Fruit fly (Drosophila melanogaster) whole organism, embryonic: Measurements from ENCODE around the gene sick.

ENCODE experiments used
- Asciz ChIP-seq: fragments of 200-800 bp; sonication (Bioruptor generic); optimal IDR thresholded peaks from 2 replicates; lab custom pipeline; 2017; ENCODE audit warnings: missing biosample characterization, mild to moderate bottlenecking, missing genetic modification characterization, missing genetic modification reagents
- Atf6 ChIP-seq: fragments of 200-800 bp; sonication (Bioruptor generic); IDR thresholded peaks from 2 replicates; pipeline ENCODE4 v1.3.6; 2022; ENCODE audit warnings: missing biosample characterization, missing genetic modification characterization
- C15 ChIP-seq: fragments of 200-800 bp; sonication (Bioruptor generic); IDR thresholded peaks from 3 replicates; pipeline ENCODE4 v1.3.6; 2022; ENCODE audit warnings: missing biosample characterization, missing genetic modification characterization
- CG11398 ChIP-seq: fragments of 200-800 bp; sonication (Bioruptor generic); optimal IDR thresholded peaks from 2 replicates; lab custom pipeline; 2016; ENCODE audit warnings: missing biosample characterization, missing genetic modification characterization
- CG12299 ChIP-seq: fragments of 200-800 bp; sonication (Bioruptor generic); optimal IDR thresholded peaks from 2 replicates; lab custom pipeline; 2018; ENCODE audit warnings: missing biosample characterization, mild to moderate bottlenecking, missing genetic modification characterization
- CG13123 ChIP-seq: fragments of 200-800 bp; sonication (Bioruptor generic); optimal IDR thresholded peaks from 2 replicates; lab custom pipeline; 2016; ENCODE audit warnings: missing biosample characterization, missing genetic modification characterization
- CG13775 ChIP-seq: fragments of 200-800 bp; sonication (Bioruptor generic); optimal IDR thresholded peaks from 3 replicates; lab custom pipeline; 2017; ENCODE audit warnings: missing biosample characterization, mild to moderate bottlenecking, missing genetic modification characterization
- CG14050 ChIP-seq: fragments of 200-800 bp; sonication (Bioruptor generic); IDR thresholded peaks from 3 replicates; pipeline ENCODE4 v1.3.6; 2022; ENCODE audit warnings: missing biosample characterization, missing genetic modification characterization
- CG15696 ChIP-seq: fragments of 200-800 bp; sonication (Bioruptor generic); optimal IDR thresholded peaks from 2 replicates; lab custom pipeline; 2019; ENCODE audit warnings: missing biosample characterization, mild to moderate bottlenecking, missing genetic modification characterization, moderate library complexity
- CG16815 ChIP-seq: fragments of 200-800 bp; sonication (Bioruptor generic); optimal IDR thresholded peaks from 3 replicates; lab custom pipeline; 2017; ENCODE audit warnings: missing biosample characterization, mild to moderate bottlenecking, missing genetic modification characterization
- CG2202 ChIP-seq: fragments of 200-800 bp; sonication (Bioruptor generic); optimal IDR thresholded peaks from 2 replicates; lab custom pipeline; 2018; ENCODE audit warnings: missing biosample characterization, mild to moderate bottlenecking, missing genetic modification characterization
- CG3065 ChIP-seq: fragments of 200-800 bp; sonication (Bioruptor generic); optimal IDR thresholded peaks from 2 replicates; lab custom pipeline; 2016; ENCODE audit warnings: missing biosample characterization, missing genetic modification characterization
- CG31365 ChIP-seq: fragments of 200-800 bp; sonication (Bioruptor generic); optimal IDR thresholded peaks from 2 replicates; lab custom pipeline; 2018; ENCODE audit warnings: missing biosample characterization, mild to moderate bottlenecking, missing genetic modification characterization
- CG3407 ChIP-seq: fragments of 200-800 bp; sonication (Bioruptor generic); optimal IDR thresholded peaks from 2 replicates; lab custom pipeline; 2018; ENCODE audit warnings: missing biosample characterization, mild to moderate bottlenecking, missing genetic modification characterization
- CG34422 ChIP-seq: fragments of 200-800 bp; sonication (Bioruptor generic); IDR thresholded peaks from 3 replicates; pipeline ENCODE4 v1.3.6; 2022; ENCODE audit warnings: missing biosample characterization, missing genetic modification characterization
- CG4424 ChIP-seq: fragments of 200-800 bp; sonication (Bioruptor generic); optimal IDR thresholded peaks from 3 replicates; lab custom pipeline; 2016; ENCODE audit warnings: missing biosample characterization, missing genetic modification characterization
- CG6272 ChIP-seq: fragments of 200-800 bp; sonication (Bioruptor generic); IDR thresholded peaks from 2 replicates; pipeline ENCODE4 v1.3.6; 2022; ENCODE audit warnings: missing biosample characterization, missing genetic modification characterization
- CG6654 ChIP-seq: fragments of 200-800 bp; sonication (Bioruptor generic); optimal IDR thresholded peaks from 2 replicates; lab custom pipeline; 2017; ENCODE audit warnings: missing biosample characterization, mild to moderate bottlenecking, missing genetic modification characterization
- CG8944 ChIP-seq: fragments of 200-800 bp; sonication (Bioruptor generic); optimal IDR thresholded peaks from 3 replicates; lab custom pipeline; 2016; ENCODE audit warnings: missing biosample characterization, missing genetic modification characterization
- CG9817 ChIP-seq: fragments of 200-800 bp; sonication (Bioruptor generic); optimal IDR thresholded peaks from 2 replicates; lab custom pipeline; 2018; ENCODE audit warnings: missing biosample characterization, mild to moderate bottlenecking, missing genetic modification characterization, moderate library complexity
- E2f2 ChIP-seq: fragments of 200-800 bp; sonication (Bioruptor generic); IDR thresholded peaks from 2 replicates; pipeline ENCODE4 v1.3.6; 2022; ENCODE audit warnings: missing biosample characterization, missing genetic modification characterization
- Fer2 ChIP-seq: fragments of 200-800 bp; sonication (Bioruptor generic); optimal IDR thresholded peaks from 2 replicates; lab custom pipeline; 2018; ENCODE audit warnings: missing biosample characterization, mild to moderate bottlenecking, missing genetic modification characterization, moderate library complexity
- Hsf ChIP-seq: fragments of 200-800 bp; sonication (Bioruptor generic); optimal IDR thresholded peaks from 3 replicates; lab custom pipeline; 2016; ENCODE audit warnings: missing biosample characterization, missing genetic modification characterization
- Kr ChIP-seq: fragments of 200-800 bp; sonication (Bioruptor generic); optimal IDR thresholded peaks from 2 replicates; lab custom pipeline; 2017; ENCODE audit warnings: missing biosample characterization, mild to moderate bottlenecking, missing genetic modification characterization
- Nf-YA ChIP-seq: fragments of 200-800 bp; sonication (Bioruptor generic); IDR thresholded peaks from 2 replicates; pipeline ENCODE4 v1.3.6; 2022; ENCODE audit warnings: missing biosample characterization, missing genetic modification characterization
- NfI ChIP-seq: fragments of 200-800 bp; sonication (Bioruptor generic); optimal IDR thresholded peaks from 3 replicates; lab custom pipeline; 2018; ENCODE audit warnings: missing biosample characterization, mild to moderate bottlenecking, missing genetic modification characterization, moderate library complexity
- Oaz ChIP-seq: fragments of 200-800 bp; sonication (Bioruptor generic); IDR thresholded peaks from 2 replicates; pipeline ENCODE4 v1.3.6; 2022; ENCODE audit warnings: missing biosample characterization, missing genetic modification characterization
- Rx ChIP-seq: fragments of 200-800 bp; sonication (Bioruptor generic); IDR thresholded peaks from 2 replicates; pipeline ENCODE4 v1.3.6; 2022; ENCODE audit warnings: missing biosample characterization, missing genetic modification characterization
- Six4 ChIP-seq: fragments of 200-800 bp; sonication (Bioruptor generic); optimal IDR thresholded peaks from 2 replicates; lab custom pipeline; 2016; ENCODE audit warnings: missing biosample characterization, missing genetic modification characterization
- Sry-δ ChIP-seq: fragments of 200-800 bp; sonication (Bioruptor generic); optimal IDR thresholded peaks from 2 replicates; lab custom pipeline; 2016; ENCODE audit warnings: missing biosample characterization, missing genetic modification characterization
- TFAM ChIP-seq: fragments of 200-800 bp; sonication (Bioruptor generic); optimal IDR thresholded peaks from 2 replicates; lab custom pipeline; 2017; ENCODE audit warnings: missing biosample characterization, missing genetic modification characterization, inconsistent platforms
- Taf1 ChIP-seq: fragments of 200-800 bp; sonication (Bioruptor generic); IDR thresholded peaks from 2 replicates; pipeline ENCODE4 v1.3.6; 2022; ENCODE audit warnings: missing biosample characterization, missing genetic modification characterization
- ac ChIP-seq: fragments of 200-800 bp; sonication (Bioruptor generic); optimal IDR thresholded peaks from 3 replicates; lab custom pipeline; 2017; ENCODE audit warnings: missing biosample characterization, mild to moderate bottlenecking, missing genetic modification characterization
- ara ChIP-seq: fragments of 200-800 bp; sonication (Bioruptor generic); IDR thresholded peaks from 2 replicates; pipeline ENCODE4 v1.3.6; 2022; ENCODE audit warnings: missing biosample characterization, missing genetic modification characterization
- ase ChIP-seq: fragments of 200-800 bp; sonication (Bioruptor generic); IDR thresholded peaks from 3 replicates; pipeline ENCODE4 v1.3.6; 2022; ENCODE audit warnings: missing biosample characterization, missing genetic modification characterization
- bbx ChIP-seq: fragments of 200-800 bp; sonication (Bioruptor generic); IDR thresholded peaks from 2 replicates; pipeline ENCODE4 v1.3.6; 2022; ENCODE audit warnings: missing biosample characterization, missing genetic modification characterization; ENCODE audit not compliant: partially characterized antibody
- chif ChIP-seq, 2 experiments: fragments of 200-800 bp; sonication (Bioruptor generic); optimal IDR thresholded peaks; 3 replicates each; lab custom pipeline; 2016; ENCODE audit warnings: missing biosample characterization in 2 of 2, missing genetic modification characterization in 2 of 2
- da ChIP-seq: fragments of 200-800 bp; sonication (Bioruptor generic); optimal IDR thresholded peaks from 2 replicates; lab custom pipeline; 2016; ENCODE audit warnings: missing biosample characterization, missing genetic modification characterization
- dm ChIP-seq: fragments of 200-800 bp; sonication (Bioruptor generic); optimal IDR thresholded peaks from 3 replicates; lab custom pipeline; 2016; ENCODE audit warnings: missing biosample characterization, missing genetic modification characterization
- dmrt11E ChIP-seq: fragments of 200-800 bp; sonication (Bioruptor generic); optimal IDR thresholded peaks from 3 replicates; lab custom pipeline; 2018; ENCODE audit warnings: missing biosample characterization, mild to moderate bottlenecking, missing genetic modification characterization, moderate library complexity
- gsb ChIP-seq: fragments of 200-800 bp; sonication (Bioruptor generic); IDR thresholded peaks from 2 replicates; pipeline ENCODE4 v1.3.6; 2022; ENCODE audit warnings: missing biosample characterization, missing genetic modification characterization
- ken ChIP-seq: fragments of 200-800 bp; sonication (Bioruptor generic); IDR thresholded peaks from 3 replicates; pipeline ENCODE4 v1.3.6; 2022; ENCODE audit warnings: missing biosample characterization, missing genetic modification characterization
- klu ChIP-seq: fragments of 200-800 bp; sonication (Bioruptor generic); IDR thresholded peaks from 2 replicates; pipeline ENCODE4 v1.3.6; 2022; ENCODE audit warnings: missing biosample characterization, missing genetic modification characterization
- pfk ChIP-seq: fragments of 200-800 bp; sonication (Bioruptor generic); optimal IDR thresholded peaks from 2 replicates; lab custom pipeline; 2018; ENCODE audit warnings: missing biosample characterization, mild to moderate bottlenecking, missing genetic modification characterization, moderate library complexity
- ranshi ChIP-seq: fragments of 200-800 bp; sonication (Bioruptor generic); IDR thresholded peaks from 2 replicates; pipeline ENCODE4 v1.3.6; 2022; ENCODE audit warnings: missing biosample characterization, missing genetic modification characterization
- slbo ChIP-seq: fragments of 200-800 bp; sonication (Bioruptor generic); IDR thresholded peaks from 2 replicates; pipeline ENCODE4 v1.3.6; 2022; ENCODE audit warnings: missing biosample characterization, missing genetic modification characterization
- slou ChIP-seq: fragments of 200-800 bp; sonication (Bioruptor generic); optimal IDR thresholded peaks from 3 replicates; lab custom pipeline; 2016; ENCODE audit warnings: missing biosample characterization, missing genetic modification characterization
- sob ChIP-seq: fragments of 200-800 bp; sonication (Bioruptor generic); IDR thresholded peaks from 2 replicates; pipeline ENCODE4 v1.3.6; 2022; ENCODE audit warnings: missing biosample characterization, missing genetic modification characterization
- unc-4 ChIP-seq: fragments of 200-800 bp; sonication (Bioruptor generic); IDR thresholded peaks from 2 replicates; pipeline ENCODE4 v1.3.6; 2022; ENCODE audit warnings: missing biosample characterization, missing genetic modification characterization; ENCODE audit not compliant: partially characterized antibody
- unpg ChIP-seq: fragments of 200-800 bp; sonication (Bioruptor generic); optimal IDR thresholded peaks from 3 replicates; lab custom pipeline; 2018; ENCODE audit warnings: missing biosample characterization, mild to moderate bottlenecking, missing genetic modification characterization, moderate library complexity
- wek ChIP-seq: fragments of 200-800 bp; sonication (Bioruptor generic); optimal IDR thresholded peaks from 3 replicates; lab custom pipeline; 2018; ENCODE audit warnings: missing biosample characterization, mild to moderate bottlenecking, missing genetic modification characterization, moderate library complexity
- wor ChIP-seq: fragments of 200-800 bp; sonication (Bioruptor generic); IDR thresholded peaks from 2 replicates; pipeline ENCODE4 v1.3.6; 2022; ENCODE audit warnings: missing biosample characterization, missing genetic modification characterization
- zfh2 ChIP-seq: fragments of 200-800 bp; sonication (Bioruptor generic); optimal IDR thresholded peaks from 2 replicates; lab custom pipeline; 2016; ENCODE audit warnings: missing biosample characterization, missing genetic modification characterization

The sick gene

dm6 chr2L:19817147-19817546, 21.0 kb downstream of the sick start (continued):
- TF ChIP-seq slbo (GFP tag; lab: Robert Waterston, UW) = 0 out of 2 replicates have a peak, but pooled peaks have one; percentile 4
- TF ChIP-seq CG12299 (tag; lab: Kevin White, UChicago) = no peak
- peak; percentile 23 for TF ChIP-seq NfI (GFP tag; lab: Kevin White, UChicago)
- no peak for TF ChIP-seq Asciz (GFP tag; lab: Kevin White, UChicago)
- peak; percentile 33 for TF ChIP-seq Hsf
- TF ChIP-seq pfk (GFP tag; lab: Kevin White, UChicago) = peak; percentile 10
- no peak for TF ChIP-seq Atf6
- TF ChIP-seq CG8944 (GFP tag; lab: Kevin White, UChicago) = no peak
- peak; percentile 35 for TF ChIP-seq CG9817
- TF ChIP-seq CG15696 (tag; lab: Kevin White, UChicago) = peak; percentile 34
- TF ChIP-seq dm (GFP tag; lab: Kevin White, UChicago) = no peak
- TF ChIP-seq unpg = peak; percentile 14
- no peak for TF ChIP-seq CG3407
- no peak for TF ChIP-seq CG34422 (GFP tag; lab: Robert Waterston, UW)
- TF ChIP-seq CG6654 (GFP tag; lab: Kevin White, UChicago) = no peak
- no peak for TF ChIP-seq Kr
- TF ChIP-seq Oaz (GFP tag; lab: Robert Waterston, UW) = no peak
- no peak for TF ChIP-seq E2f2 (GFP tag; lab: Robert Waterston, UW)
- TF ChIP-seq ken = no peak
- no peak for TF ChIP-seq wek
- peak in 1 of 2 experiments; percentile 38 for TF ChIP-seq chif (GFP tag; optimal IDR thresholded peaks at IDR 0.05; lab: Kevin White, UChicago)
- no peak for TF ChIP-seq slou (GFP tag; lab: Kevin White, UChicago)
- TF ChIP-seq CG16815 (GFP tag; lab: Kevin White, UChicago) = no peak
- peak; percentile 60; the same call in 1 of the 3 replicates for TF ChIP-seq ase (GFP tag; lab: Robert Waterston, UW)
- 0 out of 2 replicates have a peak, but pooled peaks have one; percentile 40 for TF ChIP-seq bbx (GFP tag; lab: Robert Waterston, UW)
- no peak for TF ChIP-seq Nf-YA (GFP tag; lab: Robert Waterston, UW)
- no peak for TF ChIP-seq sob
- TF ChIP-seq zfh2 = no peak
- no peak for TF ChIP-seq C15 (GFP tag; lab: Robert Waterston, UW)
- peak; percentile 8; the same call in 1 of the 2 replicates for TF ChIP-seq Rx
- peak; percentile 5 for TF ChIP-seq CG13775
- TF ChIP-seq ac (GFP tag; lab: Kevin White, UChicago) = no peak
- TF ChIP-seq Six4 (GFP tag; lab: Kevin White, UChicago) = no peak
- TF ChIP-seq klu = no peak
- no peak for TF ChIP-seq TFAM (GFP tag; lab: Kevin White, UChicago)
- no peak for TF ChIP-seq CG6272 (GFP tag; lab: Robert Waterston, UW)
- no peak for TF ChIP-seq gsb
- peak; percentile 23 for TF ChIP-seq CG3065 (GFP tag; lab: Kevin White, UChicago)
- TF ChIP-seq CG31365 (tag; lab: Kevin White, UChicago) = peak; percentile 31
- no peak for TF ChIP-seq CG13123
- peak; percentile 23 for TF ChIP-seq Sry-δ (GFP tag; lab: Kevin White, UChicago)
- TF ChIP-seq ara = no peak
- TF ChIP-seq CG2202 (tag; lab: Kevin White, UChicago) = no peak
- TF ChIP-seq unc-4 (GFP tag; lab: Robert Waterston, UW) = no peak
- TF ChIP-seq dmrt11E = peak; percentile 29
- no peak for TF ChIP-seq ranshi (GFP tag; lab: Robert Waterston, UW)
- no peak for TF ChIP-seq wor (GFP tag; lab: Robert Waterston, UW)
- peak; percentile 12 for TF ChIP-seq CG4424
- TF ChIP-seq Taf1 (GFP tag; lab: Robert Waterston, UW) = no peak
- no peak for TF ChIP-seq Fer2 (tag; lab: Kevin White, UChicago)
- TF ChIP-seq da (GFP tag; lab: Kevin White, UChicago) = no peak
- no peak for TF ChIP-seq CG11398
- no peak for TF ChIP-seq CG14050 (GFP tag; lab: Robert Waterston, UW)
